Fruit fly (Drosophila melanogaster): ENCODE measurements around the gene CG12715.

Gene CG12715

dm6 chrX:13088025-13088805 is 33.1 kb upstream of the CG12715 start (continued):
- TF ChIP-seq CG4282 (GFP tag; optimal IDR thresholded peaks at IDR 0.05) (peak; percentile 16), ash1 (GFP tag; optimal IDR thresholded peaks at IDR 0.05) (no peak), ssp (GFP tag; IDR thresholded peaks at IDR 0.05) (no peak), CG2202 (tag; optimal IDR thresholded peaks at IDR 0.05) (peak; percentile 3), Dref (GFP tag; IDR thresholded peaks at IDR 0.05) (no peak), CG7987 (GFP tag; optimal IDR thresholded peaks at IDR 0.05) (no peak), Hr78 (GFP tag; optimal IDR thresholded peaks at IDR 0.05) (peak in 1 of 2 experiments; percentile 79), CG33557 (GFP tag; optimal IDR thresholded peaks at IDR 0.05) (peak; percentile 30), CG6689 (GFP tag; IDR thresholded peaks at IDR 0.05) (peak; percentile 37; the same call in 1 of the 2 replicates), CG34422 (GFP tag; IDR thresholded peaks at IDR 0.05) (peak; percentile 47; the same call in 1 of the 3 replicates), unc-4 (GFP tag; IDR thresholded peaks at IDR 0.05; ENCODE audit: partially characterized antibody) (no peak), pho (GFP tag; optimal IDR thresholded peaks at IDR 0.05) (no peak), slou (GFP tag; optimal IDR thresholded peaks at IDR 0.05) (no peak), CG14050 (GFP tag; IDR thresholded peaks at IDR 0.05) (no peak), CG17361 (GFP tag; IDR thresholded peaks at IDR 0.05) (peak; percentile 39; the same call in 1 of the 3 replicates), CG8290 (GFP tag; optimal IDR thresholded peaks at IDR 0.05) (no peak), CG8290 (tag; optimal IDR thresholded peaks at IDR 0.05) (peak in 1 of 2 experiments; percentile 65), CG13123 (GFP tag; optimal IDR thresholded peaks at IDR 0.05) (no peak), CG1602 (GFP tag; optimal IDR thresholded peaks at IDR 0.05) (no peak), HLH3B (GFP tag; IDR thresholded peaks at IDR 0.05) (0 out of 2 replicates have a peak, but pooled peaks have one; percentile 4), CG18619 (GFP tag; optimal IDR thresholded peaks at IDR 0.05) (no peak), grn (GFP tag; optimal IDR thresholded peaks at IDR 0.05) (peak; percentile 81), lab (GFP tag; optimal IDR thresholded peaks at IDR 0.05) (no peak), Eip74EF (GFP tag; optimal IDR thresholded peaks at IDR 0.05) (no peak), lbe (GFP tag; optimal IDR thresholded peaks at IDR 0.05) (no peak), NC2β (GFP tag; optimal IDR thresholded peaks at IDR 0.05) (no peak), kah (GFP tag; optimal IDR thresholded peaks at IDR 0.05) (no peak), CG8924 (tag; optimal IDR thresholded peaks at IDR 0.05) (peak; percentile 32), CG2129 (GFP tag; IDR thresholded peaks at IDR 0.05; ENCODE audit: partially characterized antibody) (no peak), Aef1 (GFP tag; IDR thresholded peaks at IDR 0.05) (no peak), hth (optimal IDR thresholded peaks at IDR 0.05) (no peak), CG6813 (GFP tag; optimal IDR thresholded peaks at IDR 0.05) (no peak), pan (optimal IDR thresholded peaks at IDR 0.05) (no peak), pan (GFP tag; optimal IDR thresholded peaks at IDR 0.05 in 1 of 2, IDR thresholded peaks at IDR 0.05 in 1 of 2) (peak in 1 of 2 experiments; percentile 6), ken (GFP tag; IDR thresholded peaks at IDR 0.05) (no peak), CG1529 (GFP tag; optimal IDR thresholded peaks at IDR 0.05) (no peak), nom (GFP tag; optimal IDR thresholded peaks at IDR 0.05) (no peak), CG31365 (tag; optimal IDR thresholded peaks at IDR 0.05) (peak; percentile 20), stc (GFP tag; IDR thresholded peaks at IDR 0.05) (no peak), CG2889 (GFP tag; IDR thresholded peaks at IDR 0.05) (no peak), CG34376 (GFP tag; optimal IDR thresholded peaks at IDR 0.05) (peak; percentile 10), CG2875 (GFP tag; optimal IDR thresholded peaks at IDR 0.05) (no peak), ERR (GFP tag; optimal IDR thresholded peaks at IDR 0.05) (no peak), trh (GFP tag; optimal IDR thresholded peaks at IDR 0.05) (no peak), jigr1 (GFP tag; IDR thresholded peaks at IDR 0.05) (no peak), CG17359 (tag; optimal IDR thresholded peaks at IDR 0.05) (peak; percentile 16), Ravus (GFP tag; IDR thresholded peaks at IDR 0.05) (no peak), Bteb2 (GFP tag; optimal IDR thresholded peaks at IDR 0.05) (no peak), sc (optimal IDR thresholded peaks at IDR 0.05) (no peak), sc (GFP tag; optimal IDR thresholded peaks at IDR 0.05) (no peak)
